Worm (Caenorhabditis elegans): ENCODE data around the gene T02C12.5.
A peak's percentile ranks its signal among the peaks of the same experiment; 100 is the strongest.

T02C12.5 gene

ce11 chrIII:4060019-4060418 is 32.1 kb upstream of the T02C12.5 start, which contains the start of gene his-70:
TSS of gene his-70 (minus strand) at chrIII:4060119.
- no peak for TF ChIP-seq mml-1 (tag; optimal IDR thresholded peaks at IDR 0.05)
- TF ChIP-seq nhr-11 (tag; optimal IDR thresholded peaks at IDR 0.05): no peak
- no peak for TF ChIP-seq pqm-1 (tag; optimal IDR thresholded peaks at IDR 0.05)
- TF ChIP-seq pha-4 (tag; optimal IDR thresholded peaks at IDR 0.05): no peak
- no peak for TF ChIP-seq egl-5 (tag; optimal IDR thresholded peaks at IDR 0.05)
- no peak for TF ChIP-seq egl-27 (tag; optimal IDR thresholded peaks at IDR 0.05)
- TF ChIP-seq mdl-1 (tag; optimal IDR thresholded peaks at IDR 0.05): no peak
- no peak for TF ChIP-seq elt-1 (tag; optimal IDR thresholded peaks at IDR 0.05)
- no peak for TF ChIP-seq ceh-16 (tag; optimal IDR thresholded peaks at IDR 0.05)
- TF ChIP-seq nfya-1 (tag; optimal IDR thresholded peaks at IDR 0.05; ENCODE audit: insufficient read depth): no peak
- TF ChIP-seq tbx-2 (tag; optimal IDR thresholded peaks at IDR 0.05): no peak
- TF ChIP-seq nhr-237 (tag; optimal IDR thresholded peaks at IDR 0.05): no peak
- TF ChIP-seq snpc-4 (tag; optimal IDR thresholded peaks at IDR 0.05): no peak
- TF ChIP-seq nhr-67 (tag; optimal IDR thresholded peaks at IDR 0.05): no peak
- TF ChIP-seq ztf-4 (tag; optimal IDR thresholded peaks at IDR 0.05): no peak
- no peak for TF ChIP-seq nhr-76 (tag; optimal IDR thresholded peaks at IDR 0.05)
- TF ChIP-seq fos-1 (tag; optimal IDR thresholded peaks at IDR 0.05): no peak
- no peak for TF ChIP-seq sea-2 (GFP tag; optimal IDR thresholded peaks at IDR 0.05)
- no peak for TF ChIP-seq lin-15B (tag; optimal IDR thresholded peaks at IDR 0.05)
- TF ChIP-seq eor-1 (tag; optimal IDR thresholded peaks at IDR 0.05): no peak

DNA sequence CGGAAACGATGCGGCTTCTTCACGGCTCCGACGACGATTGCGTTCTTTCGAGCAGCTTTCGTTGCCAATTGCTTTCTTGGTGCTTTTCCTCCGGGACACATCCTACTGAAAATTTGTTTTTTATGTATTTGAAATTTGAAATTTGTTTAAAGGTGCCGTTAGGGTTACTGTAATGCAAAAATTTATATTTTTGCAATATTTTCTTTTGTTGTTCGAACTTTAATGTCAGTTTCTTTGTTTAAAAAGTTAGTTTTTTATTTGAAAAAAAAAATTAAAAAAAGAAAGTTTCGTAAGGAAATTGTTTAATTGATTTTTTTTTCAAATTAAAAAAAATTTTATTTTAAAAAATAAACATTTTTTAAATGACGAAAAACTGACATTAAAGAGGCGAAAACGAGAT is 30.7 kb upstream of the T02C12.5 start, which contains the start of gene his-69:
Gene his-69 (minus strand): TSS at position 101 of the 400 bp plus-strand sequence.
- TF ChIP-seq fkh-2 (tag; optimal IDR thresholded peaks at IDR 0.05) (no peak), nhr-23 (tag; optimal IDR thresholded peaks at IDR 0.05) (no peak), daf-12 (tag; optimal IDR thresholded peaks at IDR 0.05) (no peak), nhr-25 (tag; optimal IDR thresholded peaks at IDR 0.05) (no peak), ZK546.5 (tag; optimal IDR thresholded peaks at IDR 0.05) (no peak), nhr-237 (tag; optimal IDR thresholded peaks at IDR 0.05) (no peak), ama-1 (optimal IDR thresholded peaks at IDR 0.05) (no peak), nhr-11 (tag; optimal IDR thresholded peaks at IDR 0.05) (no peak), elt-1 (tag; optimal IDR thresholded peaks at IDR 0.05) (no peak), pqm-1 (tag; optimal IDR thresholded peaks at IDR 0.05) (no peak), tbx-2 (tag; optimal IDR thresholded peaks at IDR 0.05) (no peak), unc-39 (tag; optimal IDR thresholded peaks at IDR 0.05) (no peak), nhr-76 (tag; optimal IDR thresholded peaks at IDR 0.05) (no peak)

- TF ChIP-seq lin-15B (tag; optimal IDR thresholded peaks at IDR 0.05) (peak; percentile 50), elt-2 (tag; optimal IDR thresholded peaks at IDR 0.05) (no peak), ceh-28 (tag; optimal IDR thresholded peaks at IDR 0.05) (no peak), nhr-76 (tag; optimal IDR thresholded peaks at IDR 0.05) (no peak), nfya-1 (tag; optimal IDR thresholded peaks at IDR 0.05; ENCODE audit: insufficient read depth) (peak; percentile 36), elt-1 (tag; optimal IDR thresholded peaks at IDR 0.05) (no peak), pha-4 (tag; optimal IDR thresholded peaks at IDR 0.05) (peak; percentile 65)
These were observed 29.9 kb upstream of the T02C12.5 start, which contains the start of gene rcq-5 for ce11 chrIII:4057894-4058293. TSS of gene rcq-5 (minus strand) at chrIII:4057976.

DNA sequence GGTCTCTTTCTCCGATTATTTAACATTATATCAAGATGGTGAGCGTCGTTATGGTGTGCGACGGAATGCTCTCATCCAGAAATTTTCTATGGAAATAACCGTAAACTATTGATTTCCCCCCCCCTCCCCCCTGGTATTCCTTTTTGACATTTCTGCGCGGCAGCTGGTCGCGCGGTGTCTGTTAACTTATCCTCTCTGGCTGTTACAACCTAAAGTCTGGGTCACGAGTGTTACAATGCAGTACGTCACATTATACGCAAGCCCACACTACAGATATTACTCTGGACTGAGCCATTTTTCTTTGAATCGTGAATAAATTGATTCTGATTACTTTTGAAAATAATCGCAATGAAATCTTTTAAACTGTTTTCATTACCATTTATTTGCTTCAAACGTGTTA is 21.2 kb upstream of the T02C12.5 start:
- TF ChIP-seq sea-2 (GFP tag; optimal IDR thresholded peaks at IDR 0.05) (no peak), ama-1 (optimal IDR thresholded peaks at IDR 0.05) (no peak), elt-2 (tag; optimal IDR thresholded peaks at IDR 0.05) (no peak), ZK546.5 (tag; optimal IDR thresholded peaks at IDR 0.05) (no peak), nhr-11 (tag; optimal IDR thresholded peaks at IDR 0.05) (no peak), nhr-25 (tag; optimal IDR thresholded peaks at IDR 0.05) (no peak), nhr-67 (tag; optimal IDR thresholded peaks at IDR 0.05) (no peak), ztf-4 (tag; optimal IDR thresholded peaks at IDR 0.05) (no peak), unc-39 (tag; optimal IDR thresholded peaks at IDR 0.05) (no peak), nhr-43 (tag; optimal IDR thresholded peaks at IDR 0.05; ENCODE audit: poor library complexity, severe bottlenecking) (no peak), egl-5 (tag; optimal IDR thresholded peaks at IDR 0.05) (no peak), mdl-1 (tag; optimal IDR thresholded peaks at IDR 0.05) (no peak), unc-62 (GFP tag; optimal IDR thresholded peaks at IDR 0.05) (no peak), nhr-28 (tag; optimal IDR thresholded peaks at IDR 0.05) (no peak), zag-1 (tag; optimal IDR thresholded peaks at IDR 0.05) (no peak), pqm-1 (tag; optimal IDR thresholded peaks at IDR 0.05) (no peak), lsy-12 (tag; optimal IDR thresholded peaks at IDR 0.05) (no peak), nhr-76 (tag; optimal IDR thresholded peaks at IDR 0.05) (no peak), nhr-23 (tag; optimal IDR thresholded peaks at IDR 0.05) (no peak)
